Worm (Caenorhabditis elegans) whole organism, L4/young adult: ENCODE measurements around the gene cec-3.

Experiments used
- W03F9.2 ChIP-seq: fragments of 150-350 bp; optimal IDR thresholded peaks from 2 replicates; lab custom pipeline; 2014; ENCODE audit warnings: missing biosample characterization, missing genetic modification characterization
- dao-5 ChIP-seq: sonication (generic microtip); optimal IDR thresholded peaks from 2 replicates; lab custom pipeline; 2016; ENCODE audit warnings: missing genotype, missing genetic modification characterization, moderate library complexity, missing compliant biosample characterization
- him-1 ChIP-seq: sonication (generic microtip); optimal IDR thresholded peaks from 2 replicates; lab custom pipeline; 2016; ENCODE audit warnings: missing genotype, missing genetic modification reagents, missing genetic modification characterization, missing compliant biosample characterization

- TF ChIP-seq dao-5 (tag; lab: Kevin White, UChicago), result no peak
- TF ChIP-seq W03F9.2 (tag; lab: Kevin White, UChicago), result no peak
- TF ChIP-seq him-1 (tag; lab: Kevin White, UChicago), result no peak
Measured at ce11 chrII:7814215-7814614, 43.2 kb downstream of the cec-3 start.
